Worm (Caenorhabditis elegans) whole organism, L4 larva: ENCODE measurements around the gene C50H11.8.
"Not testable (repeated sequence)": the region's sequence is repeated elsewhere in the genome, so short reads cannot be mapped to it uniquely, and the experiment has no call there.

ENCODE experiments used
- T26A8.4 ChIP-seq: fragments of 200-800 bp; sonication (Bioruptor generic); IDR thresholded peaks from 2 replicates; pipeline ENCODE4 v1.3.6; 2022; ENCODE audit warnings: missing genetic modification characterization, missing compliant biosample characterization
- ceh-82 ChIP-seq: sonication (generic microtip); optimal IDR thresholded peaks from 2 replicates; lab custom pipeline; 2017; ENCODE audit warnings: missing biosample characterization, missing genetic modification characterization
- dve-1 ChIP-seq: sonication (generic microtip); optimal IDR thresholded peaks from 2 replicates; lab custom pipeline; 2017; ENCODE audit warnings: antibody characterized with exemption, mild to moderate bottlenecking, missing genetic modification characterization, missing compliant biosample characterization; ENCODE audit not compliant: insufficient read depth
- fkh-10 ChIP-seq: fragments of 150-350 bp; optimal IDR thresholded peaks from 2 replicates; lab custom pipeline; 2014; ENCODE audit warnings: missing biosample characterization, missing genetic modification reagents, missing genetic modification characterization
- jun-1 ChIP-seq: fragments of 150-350 bp; optimal IDR thresholded peaks from 2 replicates; lab custom pipeline; 2014; ENCODE audit warnings: missing biosample characterization, missing genetic modification reagents, missing genetic modification characterization
- lin-15B ChIP-seq: fragments of 150-350 bp; sonication (generic microtip); optimal IDR thresholded peaks from 3 replicates; lab custom pipeline; 2014; ENCODE audit warnings: missing biosample characterization, missing genetic modification characterization
- mxl-3 ChIP-seq: fragments of 200-800 bp; sonication (Bioruptor generic); optimal IDR thresholded peaks from 2 replicates; lab custom pipeline; 2018; ENCODE audit warnings: mild to moderate bottlenecking, missing genetic modification characterization, missing compliant biosample characterization
- nhr-10 ChIP-seq: fragments of 150-350 bp; optimal IDR thresholded peaks from 2 replicates; lab custom pipeline; 2014; ENCODE audit warnings: missing biosample characterization, missing genetic modification characterization
- nhr-237 ChIP-seq: sonication (generic microtip); optimal IDR thresholded peaks from 2 replicates; lab custom pipeline; 2017; ENCODE audit warnings: missing biosample characterization, missing genetic modification characterization
- pqm-1 ChIP-seq: sonication (generic microtip); optimal IDR thresholded peaks from 2 replicates; lab custom pipeline; 2017; ENCODE audit warnings: missing biosample characterization, missing genetic modification characterization

DNA sequence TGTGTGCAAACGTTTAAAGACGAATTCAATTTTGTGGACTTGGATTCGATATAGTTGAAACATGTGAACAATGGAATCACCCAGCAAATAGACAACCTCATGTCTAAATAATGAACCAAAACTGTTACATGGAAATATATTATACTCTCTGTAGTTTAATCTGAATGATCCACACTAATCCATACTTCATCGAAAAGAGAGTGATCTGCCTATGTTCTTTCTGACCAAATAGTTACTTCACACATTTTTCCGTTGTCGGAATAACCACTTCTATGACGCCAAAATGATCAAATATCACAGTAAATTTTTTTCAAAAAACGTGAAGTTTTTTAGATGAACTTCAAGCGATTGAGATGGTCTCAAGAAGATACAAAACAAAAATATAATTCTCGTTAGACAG, 47.7 kb downstream of the C50H11.8 start, which contains the start of gene Y73C8C.4:
- not testable (repeated sequence) for TF ChIP-seq dve-1 (tag; lab: Kevin White, UChicago); T26A8.4 (GFP tag; lab: Robert Waterston, UW); jun-1 (tag; lab: Kevin White, UChicago); lin-15B; nhr-237 (tag; lab: Kevin White, UChicago); ceh-82 (tag; lab: Kevin White, UChicago); fkh-10 (GFP tag; lab: Kevin White, UChicago); pqm-1 (tag; lab: Kevin White, UChicago); nhr-10; mxl-3 (GFP tag; lab: Kevin White, UChicago)
